Fruit fly (Drosophila melanogaster) whole organism, wandering third instar larva: ENCODE results near the gene tll.

Experiments
- Abd-B ChIP-seq: fragments of >200 bp; optimal IDR thresholded peaks from 2 replicates; lab custom pipeline; 2017; ENCODE audit warnings: missing biosample characterization, missing genetic modification characterization
- CG32264 ChIP-seq: fragments of 200-800 bp; sonication (Bioruptor generic); optimal IDR thresholded peaks from 2 replicates; lab custom pipeline; 2016; ENCODE audit warnings: missing biosample characterization, missing genetic modification characterization
- CG9705 ChIP-seq: fragments of 200-800 bp; sonication (Bioruptor generic); optimal IDR thresholded peaks from 2 replicates; lab custom pipeline; 2018; ENCODE audit warnings: missing biosample characterization, mild to moderate bottlenecking, missing genetic modification characterization
- CrebA ChIP-seq: fragments of 200-800 bp; sonication (Bioruptor generic); optimal IDR thresholded peaks from 2 replicates; lab custom pipeline; 2016; ENCODE audit warnings: missing biosample characterization, mild to moderate bottlenecking, missing genetic modification characterization, borderline replicate concordance
- Dfd ChIP-seq: fragments of >200 bp; optimal IDR thresholded peaks from 2 replicates; lab custom pipeline; 2017; ENCODE audit warnings: missing biosample characterization, missing genetic modification characterization
- Dif ChIP-seq: fragments of 200-275, 200-300 bp; sonication (Bioruptor generic); optimal IDR thresholded peaks from 2 replicates; lab custom pipeline; 2018; ENCODE audit warnings: missing biosample characterization, missing genetic modification characterization; ENCODE audit not compliant: partially characterized antibody
- GATAd ChIP-seq: sonication (Bioruptor generic); optimal IDR thresholded peaks from 2 replicates; lab custom pipeline; 2016; ENCODE audit warnings: missing biosample characterization, missing genetic modification characterization
- HLH106 ChIP-seq: fragments of 200-800 bp; optimal IDR thresholded peaks from 3 replicates; lab custom pipeline; 2019; ENCODE audit warnings: missing biosample characterization, mild to moderate bottlenecking, missing genetic modification characterization, moderate library complexity
- Hnf4 ChIP-seq: fragments of 200-800 bp; sonication (Bioruptor generic); optimal IDR thresholded peaks from 2 replicates; lab custom pipeline; 2016; ENCODE audit warnings: missing biosample characterization, mild to moderate bottlenecking, missing genetic modification characterization
- Hr78 ChIP-seq: fragments of >200 bp; optimal IDR thresholded peaks from 2 replicates; lab custom pipeline; 2017; ENCODE audit warnings: missing biosample characterization, missing genetic modification characterization
- Hr83 ChIP-seq: fragments of 200-300 bp; sonication (Bioruptor generic); optimal IDR thresholded peaks from 2 replicates; lab custom pipeline; 2016; ENCODE audit warnings: missing biosample characterization, mild to moderate bottlenecking, missing genetic modification characterization, moderate library complexity; ENCODE audit not compliant: poor library complexity, severe bottlenecking
- Mio ChIP-seq: sonication (Bioruptor generic); optimal IDR thresholded peaks from 2 replicates; lab custom pipeline; 2016; ENCODE audit warnings: missing biosample characterization, missing genetic modification characterization
- Myc ChIP-seq: fragments of >200 bp; optimal IDR thresholded peaks from 2 replicates; lab custom pipeline; 2017
- N ChIP-seq: fragments of >200 bp; optimal IDR thresholded peaks from 2 replicates; lab custom pipeline; 2018; ENCODE audit warnings: missing biosample characterization, missing external identifiers, missing genetic modification characterization
- OdsH ChIP-seq: fragments of 200-800 bp; sonication (Bioruptor generic); optimal IDR thresholded peaks from 2 replicates; lab custom pipeline; 2016; ENCODE audit warnings: missing biosample characterization, mild to moderate bottlenecking, missing genetic modification characterization
- Rel ChIP-seq, 2 experiments: fragments of 200-800 bp; sonication (Bioruptor generic) in 1 of 2; optimal IDR thresholded peaks; 2 replicates in 1 of 2; 3 replicates in 1 of 2; lab custom pipeline; 2016 to 2019; ENCODE audit warnings: mild to moderate bottlenecking in 2 of 2, missing biosample characterization in 2 of 2, missing genetic modification characterization in 2 of 2, moderate library complexity in 1 of 2
- Sp1 ChIP-seq: fragments of 200-800 bp; sonication (Bioruptor generic); optimal IDR thresholded peaks from 3 replicates; lab custom pipeline; 2019; ENCODE audit warnings: missing biosample characterization, mild to moderate bottlenecking, missing genetic modification characterization, moderate library complexity
- Vsx2 ChIP-seq: fragments of 200-300, 225-300 bp; sonication (Bioruptor generic); optimal IDR thresholded peaks from 2 replicates; lab custom pipeline; 2018; ENCODE audit warnings: missing biosample characterization, missing genetic modification characterization; ENCODE audit not compliant: partially characterized antibody
- br ChIP-seq: fragments of 200-800 bp; sonication (Bioruptor generic); optimal IDR thresholded peaks from 2 replicates; lab custom pipeline; 2016; ENCODE audit warnings: missing biosample characterization, missing genetic modification characterization
- dl ChIP-seq, 2 experiments: fragments of 175-275, 200-275 bp in 1 of 2; fragments of 200-275 bp in 1 of 2; sonication (Bioruptor generic); optimal IDR thresholded peaks; lab custom pipeline; 2018; ENCODE audit warnings: mild to moderate bottlenecking in 2 of 2, missing biosample characterization in 2 of 2, missing genetic modification characterization in 2 of 2, moderate library complexity in 2 of 2; ENCODE audit not compliant: partially characterized antibody in 2 of 2, insufficient read depth in 1 of 2
- dmrt93B ChIP-seq: fragments of 200-800 bp; sonication (Bioruptor generic); optimal IDR thresholded peaks from 2 replicates; lab custom pipeline; 2018; ENCODE audit warnings: missing biosample characterization, mild to moderate bottlenecking, missing genetic modification characterization
- dsf ChIP-seq: sonication (Bioruptor generic); optimal IDR thresholded peaks from 2 replicates; lab custom pipeline; 2016; ENCODE audit warnings: missing biosample characterization, missing genetic modification characterization, borderline replicate concordance
- ey ChIP-seq: fragments of 200-800 bp; sonication (Bioruptor generic); optimal IDR thresholded peaks from 2 replicates; lab custom pipeline; 2016; ENCODE audit warnings: missing biosample characterization, missing genetic modification characterization
- foxo ChIP-seq, 2 experiments: fragments of 200-800 bp; sonication (Bioruptor generic); optimal IDR thresholded peaks; 2 replicates in 1 of 2; 3 replicates in 1 of 2; lab custom pipeline; 2016 to 2017; ENCODE audit warnings: missing biosample characterization in 2 of 2, missing genetic modification characterization in 2 of 2
- h ChIP-seq: fragments of 200-800 bp; sonication (Bioruptor generic); optimal IDR thresholded peaks from 3 replicates; lab custom pipeline; 2016; ENCODE audit warnings: missing biosample characterization, mild to moderate bottlenecking, missing genetic modification characterization
- jim ChIP-seq: fragments of 175-275, 200-325 bp; sonication (Bioruptor generic); optimal IDR thresholded peaks from 2 replicates; lab custom pipeline; 2016; ENCODE audit warnings: missing biosample characterization, mild to moderate bottlenecking, missing genetic modification characterization
- lola ChIP-seq: fragments of >200 bp; optimal IDR thresholded peaks from 2 replicates; lab custom pipeline; 2017; ENCODE audit warnings: missing biosample characterization, missing genetic modification characterization
- pan ChIP-seq: fragments of >200 bp; optimal IDR thresholded peaks from 2 replicates; lab custom pipeline; 2017
- psq ChIP-seq: fragments of 200-800 bp; sonication (Bioruptor generic); optimal IDR thresholded peaks from 3 replicates; lab custom pipeline; 2017; ENCODE audit warnings: missing biosample characterization, mild to moderate bottlenecking, missing genetic modification characterization, moderate library complexity
- rgr ChIP-seq: fragments of 200-800 bp; sonication (Bioruptor generic); optimal IDR thresholded peaks from 3 replicates; lab custom pipeline; 2016; ENCODE audit warnings: missing biosample characterization, mild to moderate bottlenecking, missing genetic modification characterization
- sage ChIP-seq: fragments of 200-800 bp; sonication (Bioruptor generic); optimal IDR thresholded peaks from 2 replicates; lab custom pipeline; 2016; ENCODE audit warnings: missing biosample characterization, mild to moderate bottlenecking, missing genetic modification characterization
- sv ChIP-seq: fragments of 200-800 bp; sonication (Bioruptor generic); optimal IDR thresholded peaks from 3 replicates; lab custom pipeline; 2016; ENCODE audit warnings: missing biosample characterization, missing genetic modification characterization
- tai ChIP-seq: sonication (Bioruptor generic); optimal IDR thresholded peaks from 2 replicates; lab custom pipeline; 2016; ENCODE audit warnings: missing biosample characterization, missing genetic modification characterization
- usp ChIP-seq: fragments of >200 bp; optimal IDR thresholded peaks from 2 replicates; lab custom pipeline; 2017; ENCODE audit warnings: missing biosample characterization, missing genetic modification characterization
- woc ChIP-seq: sonication (Bioruptor generic); optimal IDR thresholded peaks from 2 replicates; lab custom pipeline; 2016; ENCODE audit warnings: missing biosample characterization, mild to moderate bottlenecking, missing genetic modification characterization

The tll gene

dm6 chr3R:30855176-30855575, 3.1 kb downstream of the tll start:
- no peak for TF ChIP-seq CG9705 (GFP tag; lab: Kevin White, UChicago)
- TF ChIP-seq dsf (GFP tag; lab: Kevin White, UChicago), result no peak
- no peak for TF ChIP-seq jim (GFP tag; lab: Kevin White, UChicago)
- no peak for TF ChIP-seq N (GFP tag; lab: Kevin White, UChicago)
- no peak for TF ChIP-seq psq (GFP tag; lab: Kevin White, UChicago)
- no peak for TF ChIP-seq Sp1 (GFP tag; lab: Kevin White, UChicago)
- no peak for TF ChIP-seq lola (GFP tag; lab: Kevin White, UChicago)
- TF ChIP-seq Myc (lab: Kevin White, UChicago), result no peak
- TF ChIP-seq br (GFP tag; lab: Kevin White, UChicago), result no peak
- TF ChIP-seq OdsH (GFP tag; lab: Kevin White, UChicago), result no peak
- TF ChIP-seq tai (GFP tag; lab: Kevin White, UChicago), result no peak
- TF ChIP-seq Dfd (GFP tag; lab: Kevin White, UChicago), result no peak
- no peak for TF ChIP-seq h (GFP tag; lab: Kevin White, UChicago)
- TF ChIP-seq Hnf4, result no peak
- no peak for TF ChIP-seq dl (GFP tag; optimal IDR thresholded peaks at IDR 0.05; lab: Kevin White, UChicago; ENCODE audit: insufficient read depth in 1 of 2, partially characterized antibody in 2 of 2)
- TF ChIP-seq Hr78, result no peak
- TF ChIP-seq, all 38 proteins: peak for 0

- no peak for TF ChIP-seq rgr (GFP tag; lab: Kevin White, UChicago)
- TF ChIP-seq h (GFP tag; lab: Kevin White, UChicago), result no peak
- TF ChIP-seq psq (GFP tag; lab: Kevin White, UChicago), result no peak
- TF ChIP-seq woc (GFP tag; lab: Kevin White, UChicago), result no peak
- TF ChIP-seq GATAd (GFP tag; lab: Kevin White, UChicago), result no peak
- TF ChIP-seq N (GFP tag; lab: Kevin White, UChicago), result no peak
- no peak for TF ChIP-seq Dfd (GFP tag; lab: Kevin White, UChicago)
- no peak for TF ChIP-seq CG32264 (GFP tag; lab: Kevin White, UChicago)
- no peak for TF ChIP-seq CrebA
- no peak for TF ChIP-seq br (GFP tag; lab: Kevin White, UChicago)
- no peak for TF ChIP-seq sage
- TF ChIP-seq pan (lab: Kevin White, UChicago), result no peak
- TF ChIP-seq jim (GFP tag; lab: Kevin White, UChicago), result no peak
- no peak for TF ChIP-seq usp
- TF ChIP-seq tai (GFP tag; lab: Kevin White, UChicago), result no peak
- TF ChIP-seq Hr78, result no peak
- TF ChIP-seq dmrt93B (GFP tag; lab: Kevin White, UChicago), result no peak
- TF ChIP-seq Mio, result no peak
- TF ChIP-seq Myc (lab: Kevin White, UChicago), result no peak
- TF ChIP-seq Dif, result no peak
Observed at dm6 chr3R:30856596-30856995, 4.5 kb downstream of the tll start.

dm6 chr3R:30859901-30860560, 7.9 kb downstream of the tll start:
- TF ChIP-seq Mio (no peak), rgr (GFP tag; lab: Kevin White, UChicago) (no peak), sv (no peak), Hnf4 (no peak), sage (no peak), usp (no peak), N (GFP tag; lab: Kevin White, UChicago) (no peak), Sp1 (GFP tag; lab: Kevin White, UChicago) (no peak), dl (GFP tag; optimal IDR thresholded peaks at IDR 0.05; lab: Kevin White, UChicago; ENCODE audit: insufficient read depth in 1 of 2, partially characterized antibody in 2 of 2) (no peak), Hr83 (GFP tag; lab: Kevin White, UChicago) (no peak), woc (GFP tag; lab: Kevin White, UChicago) (no peak), Vsx2 (GFP tag; lab: Kevin White, UChicago) (no peak), foxo (GFP tag; optimal IDR thresholded peaks at IDR 0.05; lab: Kevin White, UChicago) (no peak), Dfd (GFP tag; lab: Kevin White, UChicago) (no peak), jim (GFP tag; lab: Kevin White, UChicago) (no peak), CG32264 (GFP tag; lab: Kevin White, UChicago) (no peak)
- TF ChIP-seq, all 38 proteins: peak for 0

- TF ChIP-seq Hr83 (GFP tag; lab: Kevin White, UChicago) (no peak), Rel (GFP tag; optimal IDR thresholded peaks at IDR 0.05; lab: Kevin White, UChicago) (no peak), Rel (tag; optimal IDR thresholded peaks at IDR 0.05; lab: Kevin White, UChicago) (no peak), sv (no peak), GATAd (GFP tag; lab: Kevin White, UChicago) (no peak), dl (GFP tag; optimal IDR thresholded peaks at IDR 0.05; lab: Kevin White, UChicago; ENCODE audit: insufficient read depth in 1 of 2, partially characterized antibody in 2 of 2) (no peak), Vsx2 (GFP tag; lab: Kevin White, UChicago) (no peak), ey (GFP tag; lab: Kevin White, UChicago) (no peak), foxo (GFP tag; optimal IDR thresholded peaks at IDR 0.05; lab: Kevin White, UChicago) (no peak), psq (GFP tag; lab: Kevin White, UChicago) (no peak), Abd-B (GFP tag; lab: Kevin White, UChicago) (no peak), sage (no peak), N (GFP tag; lab: Kevin White, UChicago) (no peak), Sp1 (GFP tag; lab: Kevin White, UChicago) (no peak), dsf (GFP tag; lab: Kevin White, UChicago) (no peak), HLH106 (tag; lab: Kevin White, UChicago) (no peak), pan (lab: Kevin White, UChicago) (no peak), lola (GFP tag; lab: Kevin White, UChicago) (no peak), OdsH (GFP tag; lab: Kevin White, UChicago) (no peak), CrebA (no peak), tai (GFP tag; lab: Kevin White, UChicago) (no peak)
- TF ChIP-seq, all 38 proteins: peak for 0
Observed at dm6 chr3R:30860561-30860928, 8.4 kb downstream of the tll start.
